Fruit fly (Drosophila melanogaster): Measurements from ENCODE around the gene nSyb.

Gene nSyb

DNA sequence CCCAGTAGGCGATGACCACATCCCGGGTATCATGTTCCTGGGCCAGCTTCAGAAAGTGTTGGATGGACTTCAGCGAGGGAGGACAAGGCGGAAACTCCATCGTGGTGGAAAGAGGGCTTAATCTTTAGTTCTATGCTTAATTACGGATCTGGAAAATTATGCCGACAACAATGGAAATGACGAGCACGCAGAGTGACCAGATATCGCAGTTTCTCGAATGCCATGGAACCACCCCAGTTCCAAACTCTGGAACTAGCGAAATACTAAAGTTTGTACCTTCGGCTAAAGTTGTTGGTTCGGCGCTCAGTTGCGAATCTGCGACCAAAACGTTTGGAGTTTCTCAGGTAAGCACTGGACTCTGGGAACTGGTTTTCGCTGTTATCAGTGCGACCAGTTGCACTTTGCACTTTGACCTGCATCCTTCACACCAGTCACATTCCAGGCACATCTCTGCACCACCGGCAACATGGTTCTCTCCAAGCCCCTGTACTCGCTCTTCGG, 15.2 kb upstream of the nSyb start, which contains the start of the genes CG7970 and Vta1 (continued):
- peak; percentile 42 for TF ChIP-seq Dp (GFP tag; optimal IDR thresholded peaks at IDR 0.05)
- TF ChIP-seq CG8290 (GFP tag; optimal IDR thresholded peaks at IDR 0.05), result no peak
- no peak for TF ChIP-seq CG8290 (tag; optimal IDR thresholded peaks at IDR 0.05)
- TF ChIP-seq CG10565 (GFP tag; optimal IDR thresholded peaks at IDR 0.05), result no peak

DNA sequence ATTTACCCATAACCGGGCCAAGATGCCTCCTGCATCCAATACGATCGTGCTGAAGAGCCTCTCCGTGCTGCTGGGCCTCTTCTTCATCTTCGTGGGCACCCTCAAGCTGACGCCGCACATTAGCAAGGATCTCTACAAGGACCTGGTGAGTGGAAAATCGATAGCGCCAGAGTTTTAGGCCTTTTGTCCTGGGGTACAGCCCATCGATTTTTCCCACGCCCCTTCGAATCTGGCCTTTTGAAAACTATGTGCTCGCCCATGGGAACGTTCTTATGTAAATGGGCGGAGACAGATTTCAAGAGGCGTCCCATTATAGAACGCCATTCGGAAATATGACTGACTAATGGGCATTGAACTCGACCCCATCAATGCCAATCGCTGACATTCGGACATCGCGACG, 11.8 kb upstream of the nSyb start:
- TF ChIP-seq sr (GFP tag; IDR thresholded peaks at IDR 0.05), result no peak
- TF ChIP-seq onecut (GFP tag; IDR thresholded peaks at IDR 0.05), result peak; percentile 95
- no peak for TF ChIP-seq HHEX (GFP tag; optimal IDR thresholded peaks at IDR 0.05)
- TF ChIP-seq wek (GFP tag; optimal IDR thresholded peaks at IDR 0.05), result no peak
- 0 out of 2 replicates have a peak, but pooled peaks have one; percentile 27 for TF ChIP-seq Bgb (GFP tag; IDR thresholded peaks at IDR 0.05; ENCODE audit: partially characterized antibody)
- 0 out of 3 replicates have a peak, but pooled peaks have one; percentile 30 for TF ChIP-seq so (GFP tag; IDR thresholded peaks at IDR 0.05)
- no peak for TF ChIP-seq CG4328 (GFP tag; optimal IDR thresholded peaks at IDR 0.05)
- no peak for TF ChIP-seq CG15514 (GFP tag; optimal IDR thresholded peaks at IDR 0.05)
- peak; percentile 39 for TF ChIP-seq Med (GFP tag)
- peak in 1 of 2 experiments; percentile 47 for TF ChIP-seq Pdp1 (GFP tag; optimal IDR thresholded peaks at IDR 0.05)
- peak; percentile 10; the same call in 1 of the 2 replicates for TF ChIP-seq MBD-R2 (GFP tag; IDR thresholded peaks at IDR 0.05)
- TF ChIP-seq vnd (GFP tag; IDR thresholded peaks at IDR 0.05; ENCODE audit: partially characterized antibody), result no peak

DNA sequence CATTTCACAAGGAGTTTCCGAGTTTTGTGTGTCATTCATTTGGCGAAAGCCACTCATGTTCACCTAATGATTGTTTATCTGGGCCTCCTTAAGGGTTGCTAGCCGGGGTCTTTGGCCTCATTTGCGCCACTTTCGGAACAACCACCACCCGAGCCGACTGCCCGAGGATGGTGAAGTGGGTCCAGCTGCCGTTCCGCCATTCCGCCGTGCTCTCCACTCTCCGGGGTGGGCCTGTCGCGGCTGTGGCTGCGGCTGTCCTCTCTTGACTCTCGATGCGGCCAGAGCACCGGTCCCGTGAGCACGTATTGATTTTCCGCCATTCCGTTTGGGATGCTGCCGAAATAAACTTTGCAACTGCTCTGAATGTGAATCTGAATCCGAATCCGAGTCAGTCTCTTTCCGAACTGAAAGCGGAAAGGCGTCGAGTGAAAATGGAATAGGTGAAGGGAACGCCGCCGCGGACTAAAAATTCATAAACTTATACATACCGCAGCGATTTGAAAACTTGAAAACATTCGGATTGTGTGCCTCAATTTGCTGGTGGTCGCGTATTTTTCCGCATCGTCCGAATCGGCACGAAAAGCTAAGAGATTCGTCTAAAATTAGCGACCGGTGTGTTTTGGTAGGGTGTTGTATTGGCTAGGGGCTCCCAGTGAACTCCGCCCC, 11.3 kb upstream of the nSyb start, which contains the start of gene CG13920:
TSS of gene CG13920 (plus strand) at position 255 of the 666 bp plus-strand sequence.
- no peak for TF ChIP-seq gro (GFP tag; optimal IDR thresholded peaks at IDR 0.05)
- no peak for TF ChIP-seq CG10274 (GFP tag; optimal IDR thresholded peaks at IDR 0.05)
- no peak for TF ChIP-seq pum (GFP tag; optimal IDR thresholded peaks at IDR 0.05)
- no peak for TF ChIP-seq Gug (GFP tag; IDR thresholded peaks at IDR 0.05)
- peak; percentile 61 for TF ChIP-seq CG13894 (tag; optimal IDR thresholded peaks at IDR 0.05)
- no peak for TF ChIP-seq psq (GFP tag; optimal IDR thresholded peaks at IDR 0.05)
- no peak for TF ChIP-seq CG12299 (tag; optimal IDR thresholded peaks at IDR 0.05)
- TF ChIP-seq CG43689 (GFP tag; IDR thresholded peaks at IDR 0.05), result no peak
- TF ChIP-seq NC2β (GFP tag; optimal IDR thresholded peaks at IDR 0.05), result no peak
- TF ChIP-seq CG1832 (GFP tag; optimal IDR thresholded peaks at IDR 0.05), result no peak
- no peak for TF ChIP-seq CG14667 (GFP tag; IDR thresholded peaks at IDR 0.05)
- TF ChIP-seq NFAT (GFP tag; IDR thresholded peaks at IDR 0.05), result 0 out of 2 replicates have a peak, but pooled peaks have one; percentile 2
- TF ChIP-seq CG12744 (GFP tag; optimal IDR thresholded peaks at IDR 0.05), result no peak
- TF ChIP-seq Nf-YC (tag; optimal IDR thresholded peaks at IDR 0.05), result peak; percentile 3
- TF ChIP-seq bowl (GFP tag; IDR thresholded peaks at IDR 0.05), result no peak
- peak; percentile 85 for TF ChIP-seq seq (GFP tag; IDR thresholded peaks at IDR 0.05)
- 0 out of 2 replicates have a peak, but pooled peaks have one; percentile 11 for TF ChIP-seq E2f2 (GFP tag; IDR thresholded peaks at IDR 0.05)
- TF ChIP-seq hkb (optimal IDR thresholded peaks at IDR 0.05), result no peak
- TF ChIP-seq hkb (GFP tag; IDR thresholded peaks at IDR 0.05), result no peak
- TF ChIP-seq Dp (GFP tag; optimal IDR thresholded peaks at IDR 0.05), result no peak
- TF ChIP-seq CG32767 (GFP tag; IDR thresholded peaks at IDR 0.05), result 0 out of 2 replicates have a peak, but pooled peaks have one; percentile 29
- no peak for TF ChIP-seq lola (GFP tag; optimal IDR thresholded peaks at IDR 0.05)
- no peak for TF ChIP-seq dysf (GFP tag; IDR thresholded peaks at IDR 0.05)
- TF ChIP-seq pfk (GFP tag; optimal IDR thresholded peaks at IDR 0.05), result peak; percentile 30
- TF ChIP-seq CG3163 (GFP tag; optimal IDR thresholded peaks at IDR 0.05), result no peak
- TF ChIP-seq CG12769 (tag; optimal IDR thresholded peaks at IDR 0.05), result peak; percentile 25
- no peak for TF ChIP-seq CG12155 (GFP tag; optimal IDR thresholded peaks at IDR 0.05)
- TF ChIP-seq sd (tag; optimal IDR thresholded peaks at IDR 0.05), result peak; percentile 49
- peak; percentile 59 to 62 for TF ChIP-seq Trl (optimal IDR thresholded peaks at IDR 0.05)
- no peak for TF ChIP-seq Trl (GFP tag; optimal IDR thresholded peaks at IDR 0.05)
- no peak for TF ChIP-seq CG2712 (tag; optimal IDR thresholded peaks at IDR 0.05)
- peak; percentile 94 for TF ChIP-seq pros (GFP tag; optimal IDR thresholded peaks at IDR 0.05)
